Worm (Caenorhabditis elegans) whole organism, young adult: ENCODE data around the gene srx-120.

Experiments used
- T07F8.4 ChIP-seq: sonication (generic microtip); optimal IDR thresholded peaks from 2 replicates; lab custom pipeline; 2016; ENCODE audit warnings: mild to moderate bottlenecking, missing genetic modification characterization, moderate library complexity, missing compliant biosample characterization
- pha-4 ChIP-seq: fragments of 150-350 bp; sonication (generic microtip); optimal IDR thresholded peaks from 2 replicates; lab custom pipeline; 2014; ENCODE audit warnings: missing biosample characterization, missing genetic modification reagents, missing genetic modification characterization
- zim-3 ChIP-seq: sonication (generic microtip); optimal IDR thresholded peaks from 2 replicates; lab custom pipeline; 2017; ENCODE audit warnings: mild to moderate bottlenecking, missing genetic modification characterization, moderate library complexity, missing compliant biosample characterization

ce11 chrII:12482622-12483021 lies 48.4 kb upstream of the srx-120 start, which contains the start of gene fbxb-102:
- TF ChIP-seq T07F8.4 (tag; lab: Kevin White, UChicago) = no peak
- no peak for TF ChIP-seq pha-4 (tag; lab: Kevin White, UChicago)
- no peak for TF ChIP-seq zim-3 (tag; lab: Kevin White, UChicago)
